Worm (Caenorhabditis elegans) whole organism, midembryonic: Measurements from ENCODE around the gene C04E6.4.

Source experiments
- cog-1 ChIP-seq: sonication (generic microtip); optimal IDR thresholded peaks from 2 replicates; lab custom pipeline; 2016; ENCODE audit warnings: missing genetic modification characterization, missing compliant biosample characterization
- flt-1 ChIP-seq: fragments of 200-800 bp; sonication (Bioruptor generic); IDR thresholded peaks from 2 replicates; pipeline ENCODE4 v1.3.6; 2022; ENCODE audit warnings: missing genetic modification characterization, missing compliant biosample characterization
- klf-2 ChIP-seq: fragments of 200-800 bp; sonication (Bioruptor generic); conservative IDR thresholded peaks from 2 replicates; pipeline ENCODE4 v1.3.6; 2022; ENCODE audit warnings: missing genetic modification reagents, missing genetic modification characterization, missing compliant biosample characterization
- tab-1 ChIP-seq: fragments of 200-800 bp; sonication (Bioruptor generic); IDR thresholded peaks from 2 replicates; pipeline ENCODE4 v1.3.6; 2022; ENCODE audit warnings: missing genetic modification characterization, missing compliant biosample characterization
- ztf-23 ChIP-seq: fragments of 200-800 bp; sonication (Bioruptor generic); IDR thresholded peaks from 2 replicates; pipeline ENCODE4 v1.3.6; 2022; ENCODE audit warnings: missing genetic modification reagents, missing genetic modification characterization, missing compliant biosample characterization

DNA sequence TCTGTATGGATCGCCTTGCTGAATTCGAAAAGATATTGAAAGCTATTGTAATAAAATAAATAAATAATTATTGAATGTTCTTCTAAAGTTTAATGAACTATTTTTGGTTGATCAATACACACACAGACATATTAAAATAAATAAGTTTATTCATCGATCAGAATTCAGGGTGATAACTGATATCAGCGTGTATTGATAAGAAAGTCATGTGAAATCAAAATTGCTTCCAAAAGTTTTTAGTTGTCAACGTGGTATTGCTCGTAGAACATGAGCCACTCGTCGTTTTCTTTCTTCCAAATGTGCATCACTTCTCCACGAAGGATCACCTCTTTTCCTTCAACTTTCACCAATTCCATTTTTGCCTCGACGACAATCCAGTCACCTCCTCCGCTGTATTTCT lies 24.8 kb upstream of the C04E6.4 start:
- no peak for TF ChIP-seq cog-1 (tag; lab: Kevin White, UChicago)
- no peak for TF ChIP-seq tab-1 (GFP tag; lab: Robert Waterston, UW)
- TF ChIP-seq flt-1: no peak
- no peak for TF ChIP-seq klf-2 (GFP tag; lab: Robert Waterston, UW)
- TF ChIP-seq ztf-23: no peak
